Worm (Caenorhabditis elegans) whole organism, early embryonic: ENCODE results near the gene nmur-2.

ENCODE experiments used
- B0310.2 ChIP-seq: sonication (generic microtip); optimal IDR thresholded peaks from 2 replicates; lab custom pipeline; 2016; ENCODE audit warnings: mild to moderate bottlenecking, missing genetic modification characterization, missing compliant biosample characterization
- F13C5.2 ChIP-seq: sonication (generic microtip); optimal IDR thresholded peaks from 2 replicates; lab custom pipeline; 2017; ENCODE audit warnings: mild to moderate bottlenecking, missing genetic modification characterization, inconsistent platforms, missing compliant biosample characterization
- aly-1 ChIP-seq: sonication (generic microtip); optimal IDR thresholded peaks from 2 replicates; lab custom pipeline; 2016; ENCODE audit warnings: missing genetic modification characterization, missing compliant biosample characterization
- ama-1 ChIP-seq: fragments of 150-350 bp; optimal IDR thresholded peaks from 2 replicates; lab custom pipeline; 2014
- ceh-13 ChIP-seq: fragments of 200-800 bp; sonication (Bioruptor generic); optimal IDR thresholded peaks from 2 replicates; lab custom pipeline; 2018; ENCODE audit warnings: mild to moderate bottlenecking, missing genetic modification characterization, missing compliant biosample characterization
- ceh-36 ChIP-seq: sonication (generic microtip); optimal IDR thresholded peaks from 2 replicates; lab custom pipeline; 2016; ENCODE audit warnings: missing genetic modification characterization, inconsistent platforms, missing compliant biosample characterization
- ets-7 ChIP-seq: sonication (generic microtip); optimal IDR thresholded peaks from 2 replicates; lab custom pipeline; 2016; ENCODE audit warnings: missing genotype, missing genetic modification characterization, missing compliant biosample characterization
- flt-1 ChIP-seq: fragments of 200-800 bp; sonication (Bioruptor generic); IDR thresholded peaks from 2 replicates; pipeline ENCODE4 v1.3.6; 2022; ENCODE audit warnings: missing genetic modification characterization, missing compliant biosample characterization
- hmbx-1 ChIP-seq: sonication (generic microtip); optimal IDR thresholded peaks from 2 replicates; lab custom pipeline; 2016; ENCODE audit warnings: mild to moderate bottlenecking, missing genetic modification characterization, missing compliant biosample characterization
- hmg-4 ChIP-seq: fragments of 200-800 bp; sonication (Bioruptor generic); optimal IDR thresholded peaks from 2 replicates; lab custom pipeline; 2018; ENCODE audit warnings: mild to moderate bottlenecking, missing genetic modification characterization, missing compliant biosample characterization
- hnd-1 ChIP-seq: sonication (generic microtip); optimal IDR thresholded peaks from 2 replicates; lab custom pipeline; 2016; ENCODE audit warnings: missing genetic modification characterization, missing compliant biosample characterization
- pes-1 ChIP-seq: fragments of 200-800 bp; sonication (Bioruptor generic); IDR thresholded peaks from 2 replicates; pipeline ENCODE4 v1.3.6; 2022; ENCODE audit warnings: missing genetic modification reagents, missing genetic modification characterization, missing compliant biosample characterization
- scrt-1 ChIP-seq: fragments of 200-800 bp; sonication (Bioruptor generic); IDR thresholded peaks from 2 replicates; pipeline ENCODE4 v1.3.6; 2022; ENCODE audit warnings: missing genetic modification characterization, missing compliant biosample characterization
- sea-1 ChIP-seq: fragments of 200-800 bp; sonication (Bioruptor generic); conservative IDR thresholded peaks from 2 replicates; pipeline ENCODE4 v1.3.6; 2022; ENCODE audit warnings: missing genetic modification characterization, missing compliant biosample characterization
- tbx-11 ChIP-seq: fragments of 200-800 bp; sonication (Bioruptor generic); IDR thresholded peaks from 2 replicates; pipeline ENCODE4 v1.3.6; 2022; ENCODE audit warnings: missing genetic modification characterization, missing compliant biosample characterization
- tbx-37 ChIP-seq: fragments of 200-800 bp; sonication (Bioruptor generic); conservative IDR thresholded peaks from 2 replicates; pipeline ENCODE4 v1.3.6; 2022; ENCODE audit warnings: missing genetic modification reagents, missing genetic modification characterization, missing compliant biosample characterization
- tra-4 ChIP-seq: sonication (generic microtip); optimal IDR thresholded peaks from 2 replicates; lab custom pipeline; 2017; ENCODE audit warnings: missing genetic modification characterization, missing compliant biosample characterization

Gene nmur-2

DNA sequence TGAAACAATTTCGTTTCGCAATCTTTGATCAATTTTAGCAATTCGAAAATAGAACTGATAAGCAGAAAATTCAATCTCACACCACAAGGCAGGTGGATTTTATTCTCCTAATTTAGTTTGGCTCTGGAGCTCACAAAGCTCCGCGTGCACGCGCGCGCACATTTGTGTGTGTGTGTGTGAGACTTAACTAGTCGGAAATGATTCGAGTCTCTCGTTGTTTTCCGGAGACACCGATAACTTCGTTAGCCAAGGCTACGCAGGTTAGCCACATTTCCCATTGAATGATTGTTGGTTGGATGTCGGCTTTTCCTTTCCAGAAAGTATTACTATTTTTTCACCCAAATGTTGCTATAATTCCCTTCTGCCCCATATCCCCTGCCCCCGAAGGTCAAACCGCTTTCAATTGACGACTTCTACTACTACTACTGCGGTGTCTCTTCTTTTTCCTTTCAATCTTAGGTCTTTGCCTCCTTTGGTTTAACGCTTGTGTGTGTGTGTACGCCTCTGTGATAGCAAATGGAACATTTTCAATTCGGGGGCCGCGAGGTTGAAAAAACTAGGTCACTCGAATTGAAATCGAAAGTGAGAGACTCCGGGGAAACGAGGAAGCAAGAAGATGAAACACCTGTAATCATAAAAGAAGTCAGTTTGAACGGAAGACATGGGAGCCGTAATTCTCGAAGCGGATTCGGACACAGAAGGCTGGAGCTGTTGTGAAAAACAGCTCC is 33.4 kb upstream of the nmur-2 start:
- no peak for TF ChIP-seq scrt-1 (GFP tag; lab: Robert Waterston, UW)

DNA sequence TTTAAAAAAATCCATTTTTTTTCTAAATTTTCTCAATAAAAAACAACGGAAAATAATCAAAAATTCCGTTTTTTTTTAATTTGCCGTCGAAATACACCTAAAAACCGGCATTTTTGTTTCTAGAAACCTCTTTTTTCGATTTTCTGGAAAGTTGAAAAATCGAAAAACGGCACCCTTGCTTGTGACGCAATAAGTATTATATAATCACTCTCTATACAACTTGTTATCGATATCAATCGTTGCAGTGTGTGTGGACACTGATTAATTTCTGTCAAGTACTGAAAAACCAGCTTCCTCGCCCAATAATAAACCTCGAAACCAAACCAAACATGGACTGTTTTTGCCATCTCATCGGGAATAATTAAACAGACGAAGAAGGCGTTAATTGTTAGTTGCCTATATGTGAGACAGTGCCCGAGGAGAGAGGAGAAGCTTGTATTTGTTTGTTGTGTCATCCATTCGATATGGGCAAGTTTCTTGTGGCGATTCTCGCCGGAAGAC is 32.2 kb upstream of the nmur-2 start:
- TF ChIP-seq ets-7 (tag; lab: Kevin White, UChicago) (no peak), F13C5.2 (tag; lab: Kevin White, UChicago) (no peak), pes-1 (no peak), flt-1 (GFP tag; lab: Robert Waterston, UW) (no peak), ceh-13 (GFP tag; lab: Kevin White, UChicago) (no peak), aly-1 (no peak), tbx-11 (GFP tag; lab: Robert Waterston, UW) (no peak), sea-1 (GFP tag; lab: Robert Waterston, UW) (no peak), hnd-1 (no peak), hmbx-1 (tag; lab: Kevin White, UChicago) (no peak), ama-1 (lab: Kevin White, UChicago) (no peak), tra-4 (tag; lab: Kevin White, UChicago) (no peak), B0310.2 (tag; lab: Kevin White, UChicago) (no peak), ceh-36 (tag; lab: Kevin White, UChicago) (no peak), hmg-4 (GFP tag; lab: Kevin White, UChicago) (no peak), tbx-37 (GFP tag; lab: Robert Waterston, UW) (no peak), scrt-1 (GFP tag; lab: Robert Waterston, UW) (no peak)

DNA sequence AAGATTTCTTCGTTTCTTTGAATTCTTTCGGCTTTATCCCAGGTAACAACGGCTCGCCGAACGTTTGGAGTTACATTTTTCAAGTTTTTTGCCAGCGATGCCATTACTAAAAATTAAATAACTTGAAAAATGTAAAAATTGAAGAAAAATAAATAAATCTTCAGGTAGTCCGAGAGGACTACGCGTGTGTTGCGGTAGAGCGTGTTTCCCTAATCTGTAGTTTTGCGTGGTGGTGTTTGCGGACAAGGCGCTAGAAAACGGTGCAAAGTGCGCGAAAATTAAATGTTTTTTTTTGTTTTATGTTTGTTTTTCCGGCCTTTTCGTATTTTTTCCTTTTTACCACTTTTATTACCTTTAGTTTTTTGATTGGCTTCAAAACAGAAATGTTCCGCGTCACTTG is 31.1 kb upstream of the nmur-2 start, which contains the start of gene mrpl-28:
Gene mrpl-28 (minus strand): TSS at position 106 of the 400 bp plus-strand sequence.
- TF ChIP-seq F13C5.2 (tag; lab: Kevin White, UChicago) (peak; percentile 66), scrt-1 (GFP tag; lab: Robert Waterston, UW) (0 out of 2 replicates have a peak, but pooled peaks have one; percentile 15), hnd-1 (no peak), pes-1 (no peak), sea-1 (GFP tag; lab: Robert Waterston, UW) (0 out of 2 replicates have a peak, but pooled peaks have one; percentile 42), B0310.2 (tag; lab: Kevin White, UChicago) (no peak)

DNA sequence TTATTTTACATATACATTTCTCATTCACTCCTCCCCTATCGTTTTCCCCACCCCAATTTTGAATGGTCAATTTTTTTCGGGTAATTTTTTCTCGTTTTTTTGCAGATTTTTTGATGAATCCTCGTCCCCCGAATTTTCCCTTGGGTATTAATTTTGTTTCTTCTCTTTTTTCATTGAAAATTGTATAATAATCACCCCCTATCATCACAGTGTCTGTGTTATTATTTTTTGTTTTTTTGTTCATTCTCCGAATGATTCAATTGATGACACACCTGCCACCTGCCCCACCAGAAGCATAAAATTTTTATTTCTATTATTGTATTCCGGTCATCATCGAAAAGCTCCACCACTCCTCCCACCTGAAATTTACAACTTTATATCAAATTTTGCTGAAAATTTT is 27.5 kb upstream of the nmur-2 start, which contains the start of gene T25D3.3:
Gene T25D3.3 (plus strand): TSS at position 301 of the 400 bp plus-strand sequence.
- TF ChIP-seq tbx-11 (GFP tag; lab: Robert Waterston, UW): no peak
- TF ChIP-seq hnd-1: no peak
- no peak for TF ChIP-seq pes-1

DNA sequence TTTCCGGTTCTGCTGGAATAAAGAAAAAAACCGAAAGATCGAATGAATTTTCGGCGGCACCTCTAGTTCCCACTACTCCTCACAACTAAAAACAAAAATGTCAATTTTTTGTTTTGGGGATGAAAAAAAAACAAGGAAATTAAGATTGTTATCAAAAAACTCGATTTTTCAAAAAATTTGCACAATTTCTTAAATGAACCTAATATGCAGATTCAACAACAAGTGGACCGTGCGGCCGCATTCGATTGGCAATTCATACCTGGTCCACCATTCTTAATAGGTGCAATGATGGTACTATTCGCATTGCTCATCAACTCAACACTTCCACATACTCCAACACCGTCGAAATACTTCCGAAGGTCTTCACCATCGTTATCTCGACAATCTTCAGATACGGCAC is 26.7 kb upstream of the nmur-2 start:
- TF ChIP-seq hmg-4 (GFP tag; lab: Kevin White, UChicago): no peak
- TF ChIP-seq pes-1: no peak
- TF ChIP-seq flt-1 (GFP tag; lab: Robert Waterston, UW): no peak
- TF ChIP-seq B0310.2 (tag; lab: Kevin White, UChicago): no peak
- no peak for TF ChIP-seq F13C5.2 (tag; lab: Kevin White, UChicago)
- TF ChIP-seq ceh-36 (tag; lab: Kevin White, UChicago): no peak
- TF ChIP-seq ceh-13 (GFP tag; lab: Kevin White, UChicago): no peak
- no peak for TF ChIP-seq hnd-1
- no peak for TF ChIP-seq ets-7 (tag; lab: Kevin White, UChicago)
- no peak for TF ChIP-seq tra-4 (tag; lab: Kevin White, UChicago)

DNA sequence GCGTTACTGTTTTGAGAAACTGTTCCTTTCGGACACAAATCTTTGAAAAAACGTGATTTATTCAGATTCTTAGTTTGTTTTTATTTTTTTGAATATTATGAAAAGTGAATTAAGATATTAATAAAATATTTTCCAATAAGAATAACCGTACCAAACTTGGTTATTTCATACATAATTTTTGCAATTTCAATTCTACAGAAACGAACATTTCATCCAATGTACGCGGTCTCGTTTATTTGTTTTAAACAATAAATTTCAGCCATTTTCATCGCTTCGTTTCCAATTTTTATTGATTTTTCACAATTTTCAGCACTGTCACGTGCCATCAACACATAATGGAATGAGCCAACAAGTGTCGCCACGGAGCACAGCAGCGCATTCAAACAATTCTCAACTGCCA is 22.1 kb upstream of the nmur-2 start, which contains the start of gene T25D3.4:
Gene T25D3.4 (plus strand): TSS at position 301 of the 400 bp plus-strand sequence.
- TF ChIP-seq tra-4 (tag; lab: Kevin White, UChicago) (no peak), tbx-11 (GFP tag; lab: Robert Waterston, UW) (no peak), sea-1 (GFP tag; lab: Robert Waterston, UW) (no peak), flt-1 (GFP tag; lab: Robert Waterston, UW) (no peak), tbx-37 (GFP tag; lab: Robert Waterston, UW) (no peak), ceh-13 (GFP tag; lab: Kevin White, UChicago) (no peak), F13C5.2 (tag; lab: Kevin White, UChicago) (no peak)

DNA sequence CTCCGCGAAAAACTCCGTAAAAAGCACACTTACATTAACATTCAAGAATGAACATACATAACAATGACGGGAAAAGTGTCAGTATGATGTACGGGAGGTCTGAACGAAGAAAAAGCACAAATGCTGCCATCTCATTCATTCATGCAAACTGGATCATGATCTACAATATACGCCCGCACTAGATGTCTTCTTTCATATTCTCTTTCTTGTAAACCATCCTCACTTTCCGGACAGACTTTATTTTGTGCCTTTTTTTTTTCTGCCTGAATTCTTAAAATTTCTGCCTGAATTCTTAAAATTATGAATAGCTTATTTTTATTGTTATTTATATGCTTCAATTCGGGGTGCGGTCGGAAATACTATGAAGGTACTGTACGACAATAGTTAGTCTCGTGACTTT is 10.4 kb upstream of the nmur-2 start, which contains the start of gene K10B4.1:
Gene K10B4.1 (plus strand): TSS at position 301 of the 400 bp plus-strand sequence.
- no peak for TF ChIP-seq ceh-36 (tag; lab: Kevin White, UChicago)
- no peak for TF ChIP-seq pes-1
- no peak for TF ChIP-seq flt-1 (GFP tag; lab: Robert Waterston, UW)
- no peak for TF ChIP-seq tbx-37 (GFP tag; lab: Robert Waterston, UW)
- TF ChIP-seq F13C5.2 (tag; lab: Kevin White, UChicago): no peak
- no peak for TF ChIP-seq hmbx-1 (tag; lab: Kevin White, UChicago)
- TF ChIP-seq tra-4 (tag; lab: Kevin White, UChicago): no peak
- TF ChIP-seq ama-1 (lab: Kevin White, UChicago): no peak
- no peak for TF ChIP-seq ets-7 (tag; lab: Kevin White, UChicago)
- no peak for TF ChIP-seq scrt-1 (GFP tag; lab: Robert Waterston, UW)
- TF ChIP-seq aly-1: no peak
- no peak for TF ChIP-seq ceh-13 (GFP tag; lab: Kevin White, UChicago)
- no peak for TF ChIP-seq tbx-11 (GFP tag; lab: Robert Waterston, UW)
- no peak for TF ChIP-seq hmg-4 (GFP tag; lab: Kevin White, UChicago)
- TF ChIP-seq hnd-1: no peak
- no peak for TF ChIP-seq B0310.2 (tag; lab: Kevin White, UChicago)
- TF ChIP-seq sea-1 (GFP tag; lab: Robert Waterston, UW): no peak
